Fruit fly (Drosophila melanogaster): ENCODE measurements around the gene Ada3.

Gene Ada3

dm6 chrX:18083528-18084365, 1.8 kb upstream of the Ada3 start (continued):
- TF ChIP-seq CG31441 (GFP tag; IDR thresholded peaks at IDR 0.05) = no peak
- TF ChIP-seq CG11398 (GFP tag; optimal IDR thresholded peaks at IDR 0.05) = no peak
- no peak for TF ChIP-seq Optix (GFP tag; IDR thresholded peaks at IDR 0.05)
- TF ChIP-seq fd64A (GFP tag; optimal IDR thresholded peaks at IDR 0.05) = no peak
- no peak for TF ChIP-seq CG7745 (tag; optimal IDR thresholded peaks at IDR 0.05)
- no peak for TF ChIP-seq CG4707 (GFP tag; optimal IDR thresholded peaks at IDR 0.05)
- no peak for TF ChIP-seq cato (GFP tag; optimal IDR thresholded peaks at IDR 0.05; ENCODE audit: borderline replicate concordance)
- no peak for TF ChIP-seq CG7987 (GFP tag; optimal IDR thresholded peaks at IDR 0.05)
- no peak for TF ChIP-seq gro (GFP tag; optimal IDR thresholded peaks at IDR 0.05)
- no peak for TF ChIP-seq CG6254 (GFP tag; optimal IDR thresholded peaks at IDR 0.05)

- TF ChIP-seq CG13424 (tag; optimal IDR thresholded peaks at IDR 0.05) = no peak
- no peak for TF ChIP-seq CG31441 (GFP tag; IDR thresholded peaks at IDR 0.05)
- no peak for TF ChIP-seq Oaz (GFP tag; IDR thresholded peaks at IDR 0.05)
- no peak for TF ChIP-seq vfl (GFP tag; optimal IDR thresholded peaks at IDR 0.05)
- TF ChIP-seq crc (GFP tag; optimal IDR thresholded peaks at IDR 0.05) = no peak
- no peak for TF ChIP-seq lbe (GFP tag; optimal IDR thresholded peaks at IDR 0.05)
- TF ChIP-seq chinmo (GFP tag; IDR thresholded peaks at IDR 0.05; ENCODE audit: partially characterized antibody) = 0 out of 4 replicates have a peak, but pooled peaks have one; percentile 34
- 0 out of 3 replicates have a peak, but pooled peaks have one; percentile 13 for TF ChIP-seq CG17361 (GFP tag; IDR thresholded peaks at IDR 0.05)
- TF ChIP-seq CG4360 (GFP tag; IDR thresholded peaks at IDR 0.05) = peak; percentile 66; the same call in 1 of the 2 replicates
- TF ChIP-seq ewg (GFP tag; optimal IDR thresholded peaks at IDR 0.05) = no peak
- TF ChIP-seq hkb (optimal IDR thresholded peaks at IDR 0.05) = no peak
- TF ChIP-seq hkb (GFP tag; IDR thresholded peaks at IDR 0.05) = 0 out of 2 replicates have a peak, but pooled peaks have one; percentile 27
- TF ChIP-seq CG30403 (GFP tag; optimal IDR thresholded peaks at IDR 0.05) = no peak
- TF ChIP-seq ATbp (GFP tag; optimal IDR thresholded peaks at IDR 0.05) = no peak
- peak; percentile 15; the same call in 1 of the 3 replicates for TF ChIP-seq zfh1 (GFP tag; IDR thresholded peaks at IDR 0.05)
- no peak for TF ChIP-seq mam (GFP tag; optimal IDR thresholded peaks at IDR 0.05)
- TF ChIP-seq Bgb (GFP tag; IDR thresholded peaks at IDR 0.05; ENCODE audit: partially characterized antibody) = no peak
- peak; percentile 22 for TF ChIP-seq Ets65A (GFP tag)
- peak; percentile 11; the same call in 1 of the 3 replicates for TF ChIP-seq CG2199 (GFP tag; IDR thresholded peaks at IDR 0.05)
- no peak for TF ChIP-seq HmgD (GFP tag; optimal IDR thresholded peaks at IDR 0.05)
- TF ChIP-seq ci (GFP tag; IDR thresholded peaks at IDR 0.05) = peak; percentile 15; the same call in 1 of the 3 replicates
- no peak for TF ChIP-seq ssp (GFP tag; IDR thresholded peaks at IDR 0.05)
- no peak for TF ChIP-seq CG4707 (GFP tag; optimal IDR thresholded peaks at IDR 0.05)
- TF ChIP-seq Deaf1 (tag; optimal IDR thresholded peaks at IDR 0.05) = no peak
- TF ChIP-seq CG16813 (GFP tag; IDR thresholded peaks at IDR 0.05; ENCODE audit: partially characterized antibody) = peak; percentile 15; the same call in 1 of the 3 replicates
- TF ChIP-seq YL-1 (GFP tag; optimal IDR thresholded peaks at IDR 0.05) = no peak
- TF ChIP-seq crol (GFP tag; IDR thresholded peaks at IDR 0.05) = peak; percentile 80
- TF ChIP-seq CG3065 (GFP tag; optimal IDR thresholded peaks at IDR 0.05) = peak; percentile 83
- TF ChIP-seq Nf-YC (tag; optimal IDR thresholded peaks at IDR 0.05) = no peak
- no peak for TF ChIP-seq CG9817 (tag; optimal IDR thresholded peaks at IDR 0.05)
- no peak for TF ChIP-seq ham (GFP tag; IDR thresholded peaks at IDR 0.05)
- peak; percentile 25 for TF ChIP-seq CG12769 (tag; optimal IDR thresholded peaks at IDR 0.05)
- TF ChIP-seq nau (GFP tag; optimal IDR thresholded peaks at IDR 0.05) = no peak
- no peak for TF ChIP-seq lab (GFP tag; optimal IDR thresholded peaks at IDR 0.05)
- no peak for TF ChIP-seq CG34422 (GFP tag; IDR thresholded peaks at IDR 0.05)
- peak; percentile 24 for TF ChIP-seq her (GFP tag; optimal IDR thresholded peaks at IDR 0.05)
- TF ChIP-seq Adf1 (GFP tag; IDR thresholded peaks at IDR 0.05) = peak; percentile 32; the same call in 1 of the 2 replicates
Observed at dm6 chrX:18084614-18085469, 719 bp upstream of the Ada3 start.

All from whole organism, embryonic.